Worm (Caenorhabditis elegans) whole organism, young adult: ENCODE data around the gene sul-1.

Experiments
- B0019.2 ChIP-seq: fragments of 200-800 bp; sonication (Bioruptor generic); conservative IDR thresholded peaks from 2 replicates; pipeline ENCODE4 v1.3.6; 2022; ENCODE audit warnings: missing genetic modification reagents, missing genetic modification characterization, missing compliant biosample characterization
- B0336.3 ChIP-seq: fragments of 200-800 bp; sonication (Bioruptor generic); IDR thresholded peaks from 2 replicates; pipeline ENCODE4 v1.3.6; 2022; ENCODE audit warnings: missing genetic modification characterization, missing compliant biosample characterization
- C06A6.2 ChIP-seq: fragments of 200-800 bp; sonication (Bioruptor generic); conservative IDR thresholded peaks from 2 replicates; pipeline ENCODE4 v1.3.6; 2022; ENCODE audit warnings: missing genetic modification characterization, missing compliant biosample characterization
- F23B12.7 ChIP-seq: sonication (generic microtip); optimal IDR thresholded peaks from 2 replicates; lab custom pipeline; 2017; ENCODE audit warnings: missing genetic modification characterization, mild to moderate bottlenecking, missing compliant biosample characterization, antibody characterized with exemption, moderate library complexity; ENCODE audit not compliant: insufficient read depth
- F33H1.4 ChIP-seq: fragments of 200-800 bp; sonication (Bioruptor generic); IDR thresholded peaks from 2 replicates; pipeline ENCODE4 v1.3.6; 2022; ENCODE audit warnings: missing genetic modification reagents, missing genetic modification characterization, missing compliant biosample characterization
- F55B11.4 ChIP-seq: sonication (generic microtip); optimal IDR thresholded peaks from 2 replicates; lab custom pipeline; 2016; ENCODE audit warnings: missing compliant biosample characterization, missing genetic modification characterization, borderline replicate concordance; ENCODE audit not compliant: insufficient read depth
- K11D2.4 ChIP-seq: fragments of 200-800 bp; sonication (Bioruptor generic); IDR thresholded peaks from 2 replicates; pipeline ENCODE4 v1.3.6; 2022; ENCODE audit warnings: missing genetic modification reagents, missing genetic modification characterization, missing compliant biosample characterization
- K12H6.12 ChIP-seq: fragments of 200-800 bp; sonication (Bioruptor generic); optimal IDR thresholded peaks from 2 replicates; lab custom pipeline; 2018; ENCODE audit warnings: mild to moderate bottlenecking, missing genetic modification characterization, missing compliant biosample characterization
- Y67H2A.10 ChIP-seq: fragments of 200-800 bp; sonication (Bioruptor generic); conservative IDR thresholded peaks from 2 replicates; pipeline ENCODE4 v1.3.6; 2022; ENCODE audit warnings: missing genetic modification reagents, missing genetic modification characterization, missing compliant biosample characterization
- Y79H2A.3 ChIP-seq: fragments of 200-800 bp; sonication (Bioruptor generic); conservative IDR thresholded peaks from 2 replicates; pipeline ENCODE4 v1.3.6; 2022; ENCODE audit warnings: missing genetic modification reagents, missing genetic modification characterization, missing compliant biosample characterization
- athp-1 ChIP-seq: sonication (generic microtip); optimal IDR thresholded peaks from 2 replicates; lab custom pipeline; 2017; ENCODE audit warnings: mild to moderate bottlenecking, missing genetic modification characterization, missing compliant biosample characterization
- ccch-3 ChIP-seq: fragments of 200-800 bp; sonication (Bioruptor generic); optimal IDR thresholded peaks from 2 replicates; lab custom pipeline; 2018; ENCODE audit warnings: mild to moderate bottlenecking, missing genetic modification characterization, missing compliant biosample characterization
- cebp-1 ChIP-seq, 2 experiments: fragments of 200-800 bp in 1 of 2; sonication (Bioruptor generic) in 1 of 2; sonication (generic microtip) in 1 of 2; IDR thresholded peaks in 1 of 2; optimal IDR thresholded peaks in 1 of 2; 2 replicates each; pipeline versions ENCODE4 v1.3.6 to Lab custom; 2017 to 2022; ENCODE audit warnings: missing compliant biosample characterization in 2 of 2, missing genetic modification characterization in 2 of 2, mild to moderate bottlenecking in 1 of 2, missing genetic modification reagents in 1 of 2, moderate library complexity in 1 of 2
- ceh-27 ChIP-seq: fragments of 200-800 bp; sonication (Bioruptor generic); optimal IDR thresholded peaks from 2 replicates; lab custom pipeline; 2018; ENCODE audit warnings: mild to moderate bottlenecking, missing genetic modification characterization, moderate library complexity, missing compliant biosample characterization
- ceh-91 ChIP-seq: fragments of 200-800 bp; sonication (Bioruptor generic); IDR thresholded peaks from 2 replicates; pipeline ENCODE4 v1.3.6; 2022; ENCODE audit warnings: missing genetic modification reagents, missing genetic modification characterization, missing compliant biosample characterization
- dox-1 ChIP-seq: fragments of 200-800 bp; sonication (Bioruptor generic); IDR thresholded peaks from 2 replicates; pipeline ENCODE4 v1.3.6; 2022; ENCODE audit warnings: missing genetic modification reagents, missing genetic modification characterization, missing compliant biosample characterization
- efl-1 ChIP-seq: fragments of 150-350 bp; optimal IDR thresholded peaks from 2 replicates; lab custom pipeline; 2014; ENCODE audit warnings: missing biosample characterization, missing genetic modification reagents, missing genetic modification characterization
- egl-18 ChIP-seq: fragments of 200-800 bp; sonication (Bioruptor generic); IDR thresholded peaks from 2 replicates; pipeline ENCODE4 v1.3.6; 2022; ENCODE audit warnings: missing genetic modification reagents, missing genetic modification characterization, missing compliant biosample characterization
- gei-17 ChIP-seq: fragments of 200-800 bp; sonication (Bioruptor generic); optimal IDR thresholded peaks from 2 replicates; lab custom pipeline; 2018; ENCODE audit warnings: mild to moderate bottlenecking, missing genetic modification characterization, missing compliant biosample characterization
- hlh-12 ChIP-seq: sonication (generic microtip); optimal IDR thresholded peaks from 2 replicates; lab custom pipeline; 2016; ENCODE audit warnings: missing genetic modification characterization, missing compliant biosample characterization
- hsf-1 ChIP-seq: fragments of 200-800 bp; sonication (Bioruptor generic); IDR thresholded peaks from 2 replicates; pipeline ENCODE4 v1.3.6; 2022; ENCODE audit warnings: missing genetic modification reagents, missing genetic modification characterization, missing compliant biosample characterization
- lag-1 ChIP-seq: fragments of 200-800 bp; sonication (Bioruptor generic); IDR thresholded peaks from 2 replicates; pipeline ENCODE4 v1.3.6; 2022; ENCODE audit warnings: missing genetic modification reagents, missing genetic modification characterization, missing compliant biosample characterization
- lsy-27 ChIP-seq: sonication (generic microtip); optimal IDR thresholded peaks from 2 replicates; lab custom pipeline; 2017; ENCODE audit warnings: missing genetic modification characterization, mild to moderate bottlenecking, missing compliant biosample characterization, antibody characterized with exemption, missing genotype, borderline replicate concordance; ENCODE audit not compliant: insufficient read depth
- madf-10 ChIP-seq: sonication (generic microtip); optimal IDR thresholded peaks from 2 replicates; lab custom pipeline; 2016; ENCODE audit warnings: mild to moderate bottlenecking, missing genetic modification characterization, missing compliant biosample characterization
- mxl-1 ChIP-seq: sonication (generic microtip); optimal IDR thresholded peaks from 2 replicates; lab custom pipeline; 2016; ENCODE audit warnings: missing genetic modification characterization, missing compliant biosample characterization
- nfyb-1 ChIP-seq: fragments of 200-800 bp; sonication (Bioruptor generic); IDR thresholded peaks from 2 replicates; pipeline ENCODE4 v1.3.6; 2022; ENCODE audit warnings: missing genetic modification reagents, missing genetic modification characterization, missing compliant biosample characterization
- nhr-120 ChIP-seq: fragments of 200-800 bp; sonication (Bioruptor generic); IDR thresholded peaks from 2 replicates; pipeline ENCODE4 v1.3.6; 2022; ENCODE audit warnings: missing genetic modification characterization, missing compliant biosample characterization
- nhr-90 ChIP-seq: sonication (generic microtip); optimal IDR thresholded peaks from 2 replicates; lab custom pipeline; 2016; ENCODE audit warnings: missing genotype, mild to moderate bottlenecking, missing genetic modification characterization, missing compliant biosample characterization
- sea-2 ChIP-seq: fragments of 200-800 bp; sonication (Bioruptor generic); IDR thresholded peaks from 2 replicates; pipeline ENCODE4 v1.3.6; 2022; ENCODE audit warnings: missing genetic modification characterization, missing compliant biosample characterization
- tbp1 ChIP-seq: fragments of 200-800 bp; sonication (Bioruptor generic); optimal IDR thresholded peaks from 2 replicates; lab custom pipeline; 2018; ENCODE audit warnings: mild to moderate bottlenecking, missing genetic modification characterization, missing compliant biosample characterization
- unc-62 ChIP-seq: fragments of 150-350 bp; optimal IDR thresholded peaks from 2 replicates; lab custom pipeline; 2014; ENCODE audit warnings: missing biosample characterization, missing genetic modification reagents, missing genetic modification characterization
- zfh-2 ChIP-seq: fragments of 200-800 bp; sonication (Bioruptor generic); conservative IDR thresholded peaks from 2 replicates; pipeline ENCODE4 v1.3.6; 2022; ENCODE audit warnings: missing genetic modification reagents, missing genetic modification characterization, missing compliant biosample characterization
- ztf-18 ChIP-seq: sonication (generic microtip); optimal IDR thresholded peaks from 2 replicates; lab custom pipeline; 2016; ENCODE audit warnings: missing genotype, mild to moderate bottlenecking, missing genetic modification characterization, missing compliant biosample characterization
- ztf-28 ChIP-seq: fragments of 200-800 bp; sonication (Bioruptor generic); IDR thresholded peaks from 2 replicates; pipeline ENCODE4 v1.3.6; 2022; ENCODE audit warnings: missing genetic modification reagents, missing genetic modification characterization, missing compliant biosample characterization
- ztf-3 ChIP-seq: fragments of 200-800 bp; sonication (Bioruptor generic); optimal IDR thresholded peaks from 2 replicates; lab custom pipeline; 2018; ENCODE audit warnings: mild to moderate bottlenecking, missing genetic modification characterization, missing compliant biosample characterization

sul-1 gene

DNA sequence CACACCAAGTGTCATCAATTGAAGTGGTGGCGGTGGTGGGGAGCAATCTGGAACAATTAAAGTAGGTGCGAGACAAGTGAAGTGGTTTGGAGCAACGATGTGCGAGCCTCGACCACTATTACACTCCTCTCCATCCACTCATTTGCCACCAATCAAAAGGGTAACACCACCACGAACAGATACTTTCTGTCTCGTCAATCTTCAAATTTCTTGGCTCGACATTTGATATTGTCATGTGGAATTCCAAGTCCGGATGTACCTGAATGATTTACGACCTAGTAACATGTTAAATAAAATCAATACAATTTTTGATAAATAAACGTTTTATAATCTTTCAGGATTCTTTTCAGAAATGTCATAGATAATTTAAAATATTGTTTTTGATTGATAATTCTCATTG is at the start of gene sul-1:
Gene sul-1, minus strand, starts transcription at position 101 of the 400 bp plus-strand sequence.
- TF ChIP-seq dox-1 (no peak), ceh-27 (peak; percentile 29)

- TF ChIP-seq ccch-3 (GFP tag; lab: Kevin White, UChicago), result no peak
- no peak for TF ChIP-seq F33H1.4
- TF ChIP-seq zfh-2, result no peak
Observed at ce11 chrX:3316830-3317229, 46.1 kb upstream of the sul-1 start.

DNA sequence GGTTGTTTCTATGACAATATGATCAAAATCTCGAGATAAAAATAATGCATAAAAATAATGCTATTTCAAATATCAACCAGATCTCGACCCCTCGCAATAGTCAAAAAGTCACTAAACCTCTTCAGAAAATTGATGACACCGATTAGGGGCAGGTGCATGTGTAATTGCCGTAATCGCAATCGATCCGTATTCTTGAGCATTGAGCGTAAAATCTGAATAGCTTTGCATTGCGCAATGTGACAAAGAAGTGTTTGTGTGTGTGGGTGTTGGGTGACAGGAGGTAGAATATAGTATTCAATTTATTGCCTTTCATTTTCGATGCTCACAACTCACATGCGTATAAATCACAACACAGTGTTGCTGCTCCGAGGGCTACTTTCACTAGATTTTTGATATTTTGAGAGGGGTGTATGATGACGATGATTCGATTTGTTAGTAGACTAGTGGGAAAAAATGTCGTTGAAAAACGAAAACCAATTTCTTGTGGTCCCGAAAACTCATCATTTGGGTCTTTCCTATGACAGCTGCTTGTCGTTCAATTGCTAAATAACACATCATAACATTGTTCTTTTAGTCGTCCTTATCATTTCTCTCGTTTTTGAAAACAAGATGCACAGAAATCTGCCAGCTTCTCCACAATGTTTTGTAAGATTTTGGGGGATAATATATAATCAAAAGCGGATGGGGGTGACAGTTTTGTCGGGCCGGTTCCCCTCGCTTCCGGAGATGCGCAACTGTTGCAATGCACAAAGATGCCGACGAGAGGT is 45.4 kb upstream of the sul-1 start:
- no peak for TF ChIP-seq ccch-3 (GFP tag; lab: Kevin White, UChicago)
- TF ChIP-seq nhr-90 (tag; lab: Kevin White, UChicago), result no peak
- no peak for TF ChIP-seq efl-1
- TF ChIP-seq lag-1 (GFP tag; lab: Robert Waterston, UW), result no peak
- no peak for TF ChIP-seq ztf-18
- TF ChIP-seq gei-17, result no peak
- no peak for TF ChIP-seq F23B12.7 (tag; lab: Kevin White, UChicago)
- TF ChIP-seq egl-18, result no peak
- no peak for TF ChIP-seq hsf-1 (GFP tag; lab: Robert Waterston, UW)
- no peak for TF ChIP-seq lsy-27 (tag; lab: Kevin White, UChicago)
- no peak for TF ChIP-seq tbp1 (GFP tag; lab: Kevin White, UChicago)
- no peak for TF ChIP-seq Y79H2A.3 (GFP tag; lab: Robert Waterston, UW)
- TF ChIP-seq madf-10 (tag; lab: Kevin White, UChicago), result no peak
- TF ChIP-seq ceh-91 (GFP tag; lab: Robert Waterston, UW), result no peak
- no peak for TF ChIP-seq B0336.3 (GFP tag; lab: Robert Waterston, UW)
- TF ChIP-seq athp-1 (tag; lab: Kevin White, UChicago), result no peak
- no peak for TF ChIP-seq unc-62 (GFP tag; lab: Kevin White, UChicago)
- no peak for TF ChIP-seq nhr-120 (GFP tag; lab: Robert Waterston, UW)

- TF ChIP-seq Y79H2A.3 (GFP tag; lab: Robert Waterston, UW), result no peak
- TF ChIP-seq C06A6.2 (GFP tag; lab: Robert Waterston, UW), result no peak
- no peak for TF ChIP-seq K11D2.4 (GFP tag; lab: Robert Waterston, UW)
- no peak for TF ChIP-seq egl-18
- TF ChIP-seq B0019.2 (GFP tag; lab: Robert Waterston, UW), result no peak
- TF ChIP-seq zfh-2, result no peak
- no peak for TF ChIP-seq cebp-1 (GFP tag; IDR thresholded peaks at IDR 0.05; lab: Robert Waterston, UW)
- no peak for TF ChIP-seq cebp-1 (tag; optimal IDR thresholded peaks at IDR 0.05; lab: Kevin White, UChicago)
- no peak for TF ChIP-seq K12H6.12 (tag; lab: Kevin White, UChicago)
- no peak for TF ChIP-seq hsf-1 (GFP tag; lab: Robert Waterston, UW)
- no peak for TF ChIP-seq mxl-1
- TF ChIP-seq gei-17, result no peak
- no peak for TF ChIP-seq F55B11.4 (tag; lab: Kevin White, UChicago)
- no peak for TF ChIP-seq ztf-3 (GFP tag; lab: Kevin White, UChicago)
- no peak for TF ChIP-seq ztf-28 (GFP tag; lab: Robert Waterston, UW)
- no peak for TF ChIP-seq Y67H2A.10 (GFP tag; lab: Robert Waterston, UW)
- TF ChIP-seq nfyb-1, result no peak
- no peak for TF ChIP-seq sea-2 (GFP tag; lab: Robert Waterston, UW)
- TF ChIP-seq lsy-27 (tag; lab: Kevin White, UChicago), result no peak
- TF ChIP-seq hlh-12, result no peak
- TF ChIP-seq, all 124 proteins: peak for 0
Observed at ce11 chrX:3315014-3315413, 44.3 kb upstream of the sul-1 start, which contains the start of gene ddr-2. Gene ddr-2, plus strand, starts transcription at chrX:3315314.
